Fruit fly (Drosophila melanogaster) whole organism, larva: Measurements from ENCODE around the gene Dref.
A peak's percentile ranks its signal among the peaks of the same experiment; 100 is the strongest.

Source experiments
- noc ChIP-seq: fragments of 200-800 bp; sonication (Bioruptor generic); optimal IDR thresholded peaks from 3 replicates; lab custom pipeline; 2019; ENCODE audit warnings: missing biosample characterization, mild to moderate bottlenecking, missing genetic modification characterization, moderate library complexity

Gene Dref

dm6 chr2L:9966983-9967737 lies at the start of gene Dref, which contains the start of gene RpL13:
TSS of gene Dref (minus strand) at chr2L:9967229.
TSS of gene RpL13 (plus strand) at chr2L:9967313.
- peak; percentile 87 for TF ChIP-seq noc (tag; lab: Kevin White, UChicago)

dm6 chr2L:10009800-10010658 lies 43.0 kb upstream of the Dref start:
- TF ChIP-seq noc (tag; lab: Kevin White, UChicago), result peak; percentile 99

- TF ChIP-seq noc (tag; lab: Kevin White, UChicago), result no peak
These were observed 42.3 kb upstream of the Dref start, which contains the start of gene Trp1 for dm6 chr2L:10009293-10009695. TSS of gene Trp1 (plus strand) at chr2L:10009381.

DNA sequence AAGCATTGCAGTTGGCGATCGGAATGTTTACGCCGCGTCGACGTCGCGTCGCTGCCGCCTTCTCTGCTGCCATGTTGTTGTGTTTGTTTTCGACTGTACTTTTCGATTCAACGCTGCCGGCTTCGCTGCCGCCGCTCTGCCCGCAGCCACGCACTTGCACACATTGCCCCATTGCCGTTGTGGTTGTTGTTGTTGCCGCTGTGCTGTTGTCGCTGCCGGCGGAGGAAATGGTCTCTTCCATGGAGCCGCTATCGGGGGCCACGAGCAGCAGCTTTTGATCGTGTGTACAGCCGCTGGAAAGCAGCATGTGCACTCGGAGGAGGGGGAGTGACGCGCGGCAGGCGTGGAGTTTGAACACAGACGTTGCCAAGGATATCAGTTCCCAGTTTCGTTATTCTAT lies 37.5 kb upstream of the Dref start:
- TF ChIP-seq noc (tag; lab: Kevin White, UChicago), result no peak

DNA sequence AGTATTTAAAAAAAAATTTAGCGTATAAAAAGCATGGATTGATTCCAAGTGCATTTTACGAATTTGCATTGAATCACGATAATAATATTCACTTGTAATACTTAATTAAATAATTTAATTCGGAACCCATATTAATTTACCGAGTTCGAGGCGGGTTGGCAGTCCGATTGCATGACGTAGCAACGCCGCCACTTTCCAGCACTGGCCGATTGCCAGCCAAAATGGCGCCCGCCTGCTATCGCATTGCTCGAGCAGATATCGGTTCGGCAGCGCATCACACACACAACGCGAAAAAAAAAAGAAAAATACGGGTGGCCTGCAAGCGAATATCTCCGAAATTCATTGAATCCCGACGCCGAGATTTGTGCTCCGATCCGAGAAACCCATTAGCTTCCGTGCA lies 36.6 kb upstream of the Dref start, which contains the start of gene Ndf:
Ndf (plus strand) TSS at position 240 of the 400 bp plus-strand sequence.
- TF ChIP-seq noc (tag; lab: Kevin White, UChicago), result peak; percentile 9

DNA sequence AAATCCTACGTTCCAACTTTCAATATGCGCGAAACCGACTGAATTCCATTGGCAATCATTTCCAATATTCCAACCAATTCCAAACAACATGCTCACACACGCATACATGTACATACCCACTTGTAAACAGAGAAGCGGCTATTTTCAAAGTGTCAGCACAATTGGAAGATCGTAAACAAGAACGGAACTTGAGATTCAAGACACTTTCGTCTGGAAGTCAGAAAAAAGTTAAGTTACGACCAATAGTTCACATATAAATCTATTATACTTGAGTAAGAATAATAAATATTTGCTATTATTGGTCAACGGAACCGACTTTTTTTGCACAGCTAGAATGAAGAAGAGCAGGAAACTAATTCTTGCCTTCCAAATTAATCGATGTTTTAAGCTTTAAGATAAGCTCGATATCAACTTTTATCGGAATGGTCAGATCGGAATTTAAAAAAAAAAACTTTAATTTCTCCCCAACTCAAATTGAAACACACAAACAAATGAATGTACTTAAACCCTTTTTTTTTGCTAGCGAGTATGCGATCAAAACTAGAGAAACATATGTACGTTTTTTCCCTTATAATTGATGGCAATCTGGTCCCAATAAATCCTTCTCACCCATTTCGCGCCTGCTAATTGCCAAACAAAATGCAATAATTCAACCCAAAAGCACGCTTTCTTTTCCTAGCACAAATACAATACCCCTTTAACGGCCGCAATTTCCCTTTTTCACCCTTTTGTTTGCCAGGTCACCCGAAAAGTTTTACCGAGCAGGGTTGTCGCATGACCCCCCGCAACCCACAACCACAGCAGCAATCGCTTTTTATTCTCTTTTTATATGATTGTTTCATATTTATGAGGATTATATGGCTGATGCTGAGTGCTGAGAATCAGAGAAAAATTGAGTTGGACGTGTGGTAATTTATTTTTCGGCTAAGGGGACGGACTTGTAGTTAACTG lies 35.7 kb upstream of the Dref start, which contains the start of the genes CG31875 and SoYb:
CG31875 (minus strand) TSS at position 329 of the 951 bp plus-strand sequence.
SoYb (minus strand) TSS at position 329 of the 951 bp plus-strand sequence.
- TF ChIP-seq noc (tag; lab: Kevin White, UChicago), result no peak

- TF ChIP-seq noc (tag; lab: Kevin White, UChicago), result no peak
These were observed 29.5 kb upstream of the Dref start for dm6 chr2L:9996553-9996952.

DNA sequence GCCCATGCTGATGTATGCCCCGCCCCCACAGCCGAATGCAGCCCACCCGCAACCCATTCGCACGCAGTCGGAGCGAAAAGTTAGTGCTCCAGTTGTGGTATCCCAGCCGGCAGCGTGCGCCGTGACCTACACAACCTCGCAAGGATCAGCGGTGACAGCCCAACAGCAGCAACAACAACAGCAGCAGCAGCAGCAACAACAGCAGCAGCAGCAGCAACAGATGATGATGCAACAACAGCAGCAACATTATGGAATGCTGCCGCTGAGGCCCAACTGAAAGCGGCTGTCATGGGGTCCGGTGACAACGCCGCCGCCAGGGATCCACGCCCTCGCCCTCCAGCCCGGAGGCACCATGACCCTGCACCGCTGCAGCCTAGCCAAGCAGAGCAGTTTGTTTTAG lies 27.4 kb upstream of the Dref start:
- TF ChIP-seq noc (tag; lab: Kevin White, UChicago), result no peak

dm6 chr2L:9989846-9990506 lies 22.9 kb upstream of the Dref start:
- TF ChIP-seq noc (tag; lab: Kevin White, UChicago), result no peak

DNA sequence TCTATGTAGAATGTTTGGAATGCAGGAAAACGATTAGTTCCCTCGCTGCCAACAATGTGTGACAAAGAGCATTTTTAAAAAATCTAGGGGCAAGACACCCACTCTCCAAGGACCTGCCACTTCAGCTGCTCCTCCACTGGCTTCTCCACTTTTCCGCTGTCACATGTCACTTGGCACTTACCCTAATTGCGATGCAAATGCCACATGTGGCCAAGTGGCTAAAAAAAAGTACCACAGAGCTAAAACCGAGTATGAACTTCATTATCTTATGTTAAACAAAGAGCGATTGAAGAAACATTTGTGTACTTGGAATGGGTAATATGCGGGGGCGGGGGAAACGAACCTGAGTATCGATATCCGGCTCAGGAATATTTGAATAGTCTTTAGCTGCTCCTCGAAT lies 22.2 kb upstream of the Dref start:
- TF ChIP-seq noc (tag; lab: Kevin White, UChicago), result no peak

- TF ChIP-seq noc (tag; lab: Kevin White, UChicago), result no peak
These were observed 21.4 kb upstream of the Dref start for dm6 chr2L:9988201-9988990.

DNA sequence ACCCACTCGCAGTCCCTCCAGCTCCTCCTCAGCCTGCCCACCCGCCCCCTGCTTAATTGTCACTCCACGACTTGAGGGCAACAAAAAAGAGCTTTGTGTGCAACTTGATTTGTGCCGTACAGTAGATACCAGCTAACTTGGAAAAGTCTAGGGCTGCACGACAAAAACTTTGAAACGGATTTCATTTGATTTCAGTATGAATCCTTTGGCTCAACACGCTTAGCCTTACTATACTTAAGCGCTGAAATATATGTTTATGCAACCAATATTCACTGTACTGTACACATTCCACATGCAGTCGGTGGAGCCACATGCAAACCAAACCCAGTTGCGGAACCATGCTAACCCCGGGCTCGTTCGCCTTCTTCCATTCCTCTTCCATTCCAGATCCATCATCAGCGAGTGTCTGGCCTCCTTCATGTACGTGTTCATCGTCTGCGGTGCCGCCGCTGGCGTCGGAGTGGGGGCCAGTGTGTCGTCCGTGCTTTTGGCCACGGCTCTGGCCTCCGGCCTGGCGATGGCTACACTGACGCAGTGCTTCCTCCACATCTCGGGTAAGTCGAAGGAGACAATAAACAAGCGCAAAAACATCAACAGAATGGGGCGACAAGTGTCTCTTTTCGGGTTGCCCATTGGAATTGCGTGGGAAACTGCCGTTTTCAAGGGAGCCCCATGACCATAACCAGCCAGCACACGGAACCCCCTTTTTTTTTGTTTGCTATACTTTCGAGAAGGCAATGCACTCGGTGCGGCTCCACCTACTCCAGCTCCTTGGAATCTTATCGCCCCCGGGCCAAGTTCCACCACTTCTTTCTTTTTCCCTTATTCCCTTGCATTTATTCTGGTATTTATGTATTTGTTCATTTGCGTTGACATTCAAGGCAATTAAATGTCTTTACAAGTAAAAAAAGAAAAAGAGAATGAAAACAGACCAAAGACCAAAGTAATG lies 19.6 kb upstream of the Dref start:
- no peak for TF ChIP-seq noc (tag; lab: Kevin White, UChicago)
